Fruit fly (Drosophila melanogaster) whole organism, adult: ENCODE results near the gene ems.

Experiments
- CG12768 ChIP-seq: fragments of 200-800 bp; sonication (Bioruptor generic); optimal IDR thresholded peaks from 2 replicates; lab custom pipeline; 2017; ENCODE audit warnings: missing biosample characterization, missing genetic modification characterization, mild to moderate bottlenecking, moderate library complexity, missing genetic modification reagents
- CG14711 ChIP-seq: fragments of 200-800 bp; sonication (Bioruptor generic); optimal IDR thresholded peaks from 2 replicates; lab custom pipeline; 2018; ENCODE audit warnings: missing biosample characterization, mild to moderate bottlenecking, missing genetic modification characterization, moderate library complexity
- CG1620 ChIP-seq: fragments of 200-800 bp; sonication (Bioruptor generic); optimal IDR thresholded peaks from 2 replicates; lab custom pipeline; 2016; ENCODE audit warnings: missing biosample characterization, missing genetic modification characterization
- CG7045 ChIP-seq: fragments of 200-800 bp; sonication (Bioruptor generic); optimal IDR thresholded peaks from 2 replicates; lab custom pipeline; 2017; ENCODE audit warnings: missing biosample characterization, mild to moderate bottlenecking, missing genetic modification characterization
- Clk ChIP-seq: fragments of 200-800 bp; sonication (Bioruptor generic); optimal IDR thresholded peaks from 2 replicates; lab custom pipeline; 2017; ENCODE audit warnings: missing biosample characterization, missing genetic modification characterization
- Crg-1 ChIP-seq: fragments of 200-800 bp; sonication (Bioruptor generic); optimal IDR thresholded peaks from 2 replicates; lab custom pipeline; 2016; ENCODE audit warnings: missing biosample characterization, missing genetic modification characterization
- Hr96 ChIP-seq: fragments of 200-800 bp; sonication (Bioruptor generic); optimal IDR thresholded peaks from 2 replicates; lab custom pipeline; 2016; ENCODE audit warnings: missing biosample characterization, missing genetic modification characterization
- Mnt ChIP-seq: fragments of 200-800 bp; sonication (Bioruptor generic); optimal IDR thresholded peaks from 2 replicates; lab custom pipeline; 2016; ENCODE audit warnings: missing biosample characterization, mild to moderate bottlenecking, missing genetic modification characterization
- cnc ChIP-seq, 2 experiments: fragments of >200 bp; optimal IDR thresholded peaks; 2 replicates each; lab custom pipeline; 2017
- kay ChIP-seq: fragments of 200-800 bp; sonication (Bioruptor generic); peaks from one replicate; lab custom pipeline; 2016; ENCODE audit warnings: missing biosample characterization, missing genetic modification characterization, borderline replicate concordance
- ovo ChIP-seq: fragments of 200-800 bp; sonication (Bioruptor generic); optimal IDR thresholded peaks from 2 replicates; lab custom pipeline; 2016; ENCODE audit warnings: missing biosample characterization, missing genetic modification characterization
- pad ChIP-seq: fragments of 200-800 bp; sonication (Bioruptor generic); optimal IDR thresholded peaks from 3 replicates; lab custom pipeline; 2017; ENCODE audit warnings: missing biosample characterization, missing genetic modification characterization, mild to moderate bottlenecking, moderate library complexity, missing genetic modification reagents
- toe ChIP-seq: fragments of 200-800 bp; sonication (Bioruptor generic); optimal IDR thresholded peaks from 2 replicates; lab custom pipeline; 2016; ENCODE audit warnings: missing biosample characterization, missing genetic modification characterization

DNA sequence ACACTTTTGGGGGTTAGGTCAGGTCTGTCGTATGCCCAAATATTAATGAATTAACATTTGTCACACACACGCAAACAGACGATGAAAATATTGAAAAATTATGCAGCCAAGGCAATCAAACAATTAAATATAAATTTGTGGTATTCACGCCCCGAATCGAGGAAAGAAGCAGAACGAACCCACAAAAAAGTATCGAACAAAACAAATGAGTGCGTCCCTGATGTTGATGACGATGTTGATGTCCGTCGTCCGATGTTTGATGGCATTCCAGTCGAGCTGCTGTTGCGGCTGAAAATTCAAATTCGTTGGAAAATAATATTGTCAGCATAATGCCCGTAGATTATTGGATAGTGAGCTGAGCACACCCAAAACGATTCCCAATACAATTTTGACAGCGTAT lies 7.4 kb downstream of the ems start:
- TF ChIP-seq toe (GFP tag; lab: Kevin White, UChicago) (no peak), CG12768 (GFP tag; lab: Kevin White, UChicago) (no peak), Crg-1 (GFP tag; lab: Kevin White, UChicago) (no peak), pad (GFP tag; lab: Kevin White, UChicago) (no peak), kay (GFP tag; lab: Kevin White, UChicago) (no peak), Hr96 (GFP tag; lab: Kevin White, UChicago) (no peak), Clk (GFP tag; lab: Kevin White, UChicago) (no peak), CG1620 (GFP tag; lab: Kevin White, UChicago) (no peak), Mnt (no peak), ovo (no peak), CG7045 (GFP tag; lab: Kevin White, UChicago) (no peak), cnc (optimal IDR thresholded peaks at IDR 0.05; lab: Kevin White, UChicago) (no peak), CG14711 (no peak)
